Fruit fly (Drosophila melanogaster) Kc167 (cell line): ENCODE data around the gene CG6933.

Experiments used
- Myc ChIP-seq: fragments of >200 bp; optimal IDR thresholded peaks from 2 replicates; lab custom pipeline; 2017; ENCODE audit warnings: missing external identifiers
- Sin3A ChIP-seq: fragments of >200 bp; optimal IDR thresholded peaks from 2 replicates; lab custom pipeline; 2018; ENCODE audit warnings: missing external identifiers
- h ChIP-seq: fragments of >200 bp; optimal IDR thresholded peaks from 3 replicates; lab custom pipeline; 2018; ENCODE audit warnings: missing external identifiers
- insv ChIP-seq: fragments of >200 bp; optimal IDR thresholded peaks from 3 replicates; lab custom pipeline; 2018; ENCODE audit warnings: missing external identifiers
- psq ChIP-seq: fragments of >200 bp; optimal IDR thresholded peaks from 2 replicates; lab custom pipeline; 2017; ENCODE audit warnings: missing external identifiers

DNA sequence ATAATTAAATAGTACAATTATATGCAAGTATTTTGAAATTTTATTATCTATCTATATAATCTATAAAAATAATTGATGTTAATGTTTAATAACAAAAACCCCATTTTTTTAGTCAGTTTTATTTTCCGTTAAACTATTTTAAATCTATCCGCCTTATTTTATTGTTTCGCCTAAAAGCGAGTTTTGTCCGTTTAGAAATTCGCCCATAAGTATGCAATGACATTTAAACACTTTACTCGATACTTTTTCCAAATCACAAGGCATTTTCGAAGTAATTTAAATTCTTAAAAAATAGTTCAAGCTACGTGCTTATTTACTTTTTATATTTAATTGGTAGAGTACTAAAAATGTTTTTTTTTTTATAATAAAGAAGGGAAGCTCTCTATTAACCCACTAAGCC lies 698 bp upstream of the CG6933 start:
- no peak for TF ChIP-seq Sin3A (lab: Kevin White, UChicago)
- TF ChIP-seq Myc, result no peak
- no peak for TF ChIP-seq h (lab: Kevin White, UChicago)
- TF ChIP-seq insv (lab: Kevin White, UChicago), result no peak
- no peak for TF ChIP-seq psq (lab: Kevin White, UChicago)
